Fruit fly (Drosophila melanogaster) whole organism, embryonic: ENCODE results near the gene CG42487.

Experiments used
- Awh ChIP-seq: fragments of 200-800 bp; sonication (Bioruptor generic); IDR thresholded peaks from 2 replicates; pipeline ENCODE4, ENCODE4 v1.3.6; 2022; ENCODE audit warnings: missing biosample characterization, missing genetic modification characterization
- CG10431 ChIP-seq: fragments of 200-800 bp; sonication (Bioruptor generic); optimal IDR thresholded peaks from 3 replicates; lab custom pipeline; 2018; ENCODE audit warnings: missing biosample characterization, mild to moderate bottlenecking, missing genetic modification characterization
- CG1233 ChIP-seq: fragments of 200-800 bp; sonication (Bioruptor generic); optimal IDR thresholded peaks from 4 replicates; lab custom pipeline; 2018; ENCODE audit warnings: missing biosample characterization, mild to moderate bottlenecking, missing genetic modification characterization
- CG15479 ChIP-seq: fragments of 200-800 bp; sonication (Bioruptor generic); optimal IDR thresholded peaks from 3 replicates; lab custom pipeline; 2019; ENCODE audit warnings: missing biosample characterization, mild to moderate bottlenecking, missing genetic modification characterization, moderate library complexity
- CG1647 ChIP-seq: fragments of 200-800 bp; sonication (Bioruptor generic); optimal IDR thresholded peaks from 3 replicates; lab custom pipeline; 2016; ENCODE audit warnings: missing biosample characterization, missing genetic modification characterization
- CG16779 ChIP-seq: fragments of 200-800 bp; sonication (Bioruptor generic); IDR thresholded peaks from 2 replicates; pipeline ENCODE4 v1.3.6; 2022; ENCODE audit warnings: missing biosample characterization, missing genetic modification characterization
- CG17186 ChIP-seq: fragments of 200-800 bp; sonication (Bioruptor generic); optimal IDR thresholded peaks from 3 replicates; lab custom pipeline; 2017; ENCODE audit warnings: missing biosample characterization, missing genetic modification reagents, missing genetic modification characterization
- CG18476 ChIP-seq: fragments of 200-800 bp; sonication (Bioruptor generic); optimal IDR thresholded peaks from 2 replicates; lab custom pipeline; 2016; ENCODE audit warnings: missing biosample characterization, mild to moderate bottlenecking, missing genetic modification characterization
- CG2202 ChIP-seq: fragments of 200-800 bp; sonication (Bioruptor generic); optimal IDR thresholded peaks from 2 replicates; lab custom pipeline; 2018; ENCODE audit warnings: missing biosample characterization, mild to moderate bottlenecking, missing genetic modification characterization
- CG31365 ChIP-seq: fragments of 200-800 bp; sonication (Bioruptor generic); optimal IDR thresholded peaks from 2 replicates; lab custom pipeline; 2018; ENCODE audit warnings: missing biosample characterization, mild to moderate bottlenecking, missing genetic modification characterization
- CG34376 ChIP-seq: fragments of 200-800 bp; sonication (Bioruptor generic); optimal IDR thresholded peaks from 2 replicates; lab custom pipeline; 2018; ENCODE audit warnings: missing biosample characterization, mild to moderate bottlenecking, missing genetic modification characterization
- CG43689 ChIP-seq: fragments of 200-800 bp; sonication (Bioruptor generic); IDR thresholded peaks from 2 replicates; pipeline ENCODE4 v1.3.6; 2022; ENCODE audit warnings: missing biosample characterization, missing genetic modification characterization
- CG4730 ChIP-seq: fragments of 200-800 bp; sonication (Bioruptor generic); IDR thresholded peaks from 2 replicates; pipeline ENCODE4 v1.3.6; 2022; ENCODE audit warnings: missing biosample characterization, missing genetic modification characterization
- CG7372 ChIP-seq: fragments of 200-800 bp; sonication (Bioruptor generic); IDR thresholded peaks from 2 replicates; pipeline ENCODE4 v1.3.6; 2022; ENCODE audit warnings: missing biosample characterization, missing genetic modification characterization
- CG7745 ChIP-seq: fragments of 200-800 bp; sonication (Bioruptor generic); optimal IDR thresholded peaks from 2 replicates; lab custom pipeline; 2018; ENCODE audit warnings: missing biosample characterization, mild to moderate bottlenecking, missing genetic modification characterization, moderate library complexity
- CG8765 ChIP-seq: fragments of 200-800 bp; sonication (Bioruptor generic); IDR thresholded peaks from 2 replicates; pipeline ENCODE4 v1.3.6; 2022; ENCODE audit warnings: missing biosample characterization, missing genetic modification characterization
- CG9437 ChIP-seq: fragments of 200-800 bp; sonication (Bioruptor generic); optimal IDR thresholded peaks from 2 replicates; lab custom pipeline; 2018; ENCODE audit warnings: missing biosample characterization, mild to moderate bottlenecking, missing genetic modification characterization
- Chrac-16 ChIP-seq: fragments of 200-800 bp; sonication (Bioruptor generic); optimal IDR thresholded peaks from 3 replicates; lab custom pipeline; 2016; ENCODE audit warnings: missing biosample characterization, missing genetic modification characterization
- D19B ChIP-seq: fragments of 200-800 bp; sonication (Bioruptor generic); optimal IDR thresholded peaks from 2 replicates; lab custom pipeline; 2017; ENCODE audit warnings: missing biosample characterization, mild to moderate bottlenecking, missing genetic modification characterization
- Dbx ChIP-seq: fragments of 200-800 bp; sonication (Bioruptor generic); IDR thresholded peaks from 3 replicates; pipeline ENCODE4 v1.3.6; 2022; ENCODE audit warnings: missing biosample characterization, missing genetic modification characterization
- Dek ChIP-seq: fragments of 200-800 bp; sonication (Bioruptor generic); optimal IDR thresholded peaks from 3 replicates; lab custom pipeline; 2019; ENCODE audit warnings: missing biosample characterization, mild to moderate bottlenecking, missing genetic modification characterization, moderate library complexity
- ERR ChIP-seq: fragments of 200-800 bp; sonication (Bioruptor generic); optimal IDR thresholded peaks from 2 replicates; lab custom pipeline; 2016; ENCODE audit warnings: missing biosample characterization, missing genetic modification characterization
- Ets65A ChIP-seq: fragments of 200-800 bp; sonication (Bioruptor generic); peaks from one replicate; lab custom pipeline; 2016; ENCODE audit warnings: missing biosample characterization, missing genetic modification characterization
- Fer3 ChIP-seq: fragments of 200-800 bp; sonication (Bioruptor generic); optimal IDR thresholded peaks from 2 replicates; lab custom pipeline; 2018; ENCODE audit warnings: missing biosample characterization, mild to moderate bottlenecking, missing genetic modification characterization, moderate library complexity
- HHEX ChIP-seq: fragments of 200-800 bp; sonication (Bioruptor generic); optimal IDR thresholded peaks from 3 replicates; lab custom pipeline; 2017; ENCODE audit warnings: missing biosample characterization, mild to moderate bottlenecking, missing genetic modification characterization, missing genetic modification reagents
- HmgD ChIP-seq: fragments of 200-800 bp; sonication (Bioruptor generic); optimal IDR thresholded peaks from 3 replicates; lab custom pipeline; 2016; ENCODE audit warnings: missing biosample characterization, missing genetic modification characterization
- Hr51 ChIP-seq, 2 experiments: fragments of 200-800 bp; sonication (Bioruptor generic); optimal IDR thresholded peaks; 2 replicates in 1 of 2; 3 replicates in 1 of 2; lab custom pipeline; 2016 to 2018; ENCODE audit warnings: missing biosample characterization in 2 of 2, missing genetic modification characterization in 2 of 2, mild to moderate bottlenecking in 1 of 2, moderate library complexity in 1 of 2
- Lpt ChIP-seq: fragments of >200 bp; optimal IDR thresholded peaks from 2 replicates; lab custom pipeline; 2018; ENCODE audit warnings: missing biosample characterization, missing genetic modification characterization
- Meics ChIP-seq: fragments of 200-800 bp; sonication (Bioruptor generic); optimal IDR thresholded peaks from 2 replicates; lab custom pipeline; 2017; ENCODE audit warnings: missing biosample characterization, mild to moderate bottlenecking, missing genetic modification characterization
- Nf-YA ChIP-seq: fragments of 200-800 bp; sonication (Bioruptor generic); IDR thresholded peaks from 2 replicates; pipeline ENCODE4 v1.3.6; 2022; ENCODE audit warnings: missing biosample characterization, missing genetic modification characterization
- Ravus ChIP-seq: fragments of 200-800 bp; sonication (Bioruptor generic); IDR thresholded peaks from 2 replicates; pipeline ENCODE4 v1.3.6; 2022; ENCODE audit warnings: missing biosample characterization, missing genetic modification characterization
- Sox102F ChIP-seq: fragments of 200-800 bp; sonication (Bioruptor generic); optimal IDR thresholded peaks from 2 replicates; lab custom pipeline; 2018; ENCODE audit warnings: missing biosample characterization, mild to moderate bottlenecking, missing genetic modification characterization, moderate library complexity
- Sry-δ ChIP-seq: fragments of 200-800 bp; sonication (Bioruptor generic); optimal IDR thresholded peaks from 2 replicates; lab custom pipeline; 2016; ENCODE audit warnings: missing biosample characterization, missing genetic modification characterization
- abd-A ChIP-seq: fragments of 200-800 bp; sonication (Bioruptor generic); optimal IDR thresholded peaks from 3 replicates; lab custom pipeline; 2019; ENCODE audit warnings: missing biosample characterization, mild to moderate bottlenecking, missing genetic modification characterization, moderate library complexity
- cato ChIP-seq: fragments of 200-800 bp; sonication (Bioruptor generic); optimal IDR thresholded peaks from 2 replicates; lab custom pipeline; 2016; ENCODE audit warnings: missing biosample characterization, missing genetic modification characterization, borderline replicate concordance
- ci ChIP-seq: fragments of 200-800 bp; sonication (Bioruptor generic); IDR thresholded peaks from 3 replicates; pipeline ENCODE4 v1.3.6; 2022; ENCODE audit warnings: missing biosample characterization, missing genetic modification characterization
- dysf ChIP-seq: fragments of 200-800 bp; sonication (Bioruptor generic); IDR thresholded peaks from 3 replicates; pipeline ENCODE4 v1.3.6; 2022; ENCODE audit warnings: missing biosample characterization, missing genetic modification characterization
- eve ChIP-seq, 2 experiments: fragments of >200 bp; optimal IDR thresholded peaks; 2 replicates each; lab custom pipeline; 2017; ENCODE audit warnings: missing biosample characterization in 2 of 2, missing genetic modification characterization in 2 of 2
- fd64A ChIP-seq: fragments of 200-800 bp; sonication (Bioruptor generic); optimal IDR thresholded peaks from 3 replicates; lab custom pipeline; 2018; ENCODE audit warnings: missing biosample characterization, mild to moderate bottlenecking, missing genetic modification characterization
- gcm ChIP-seq: fragments of 200-800 bp; sonication (Bioruptor generic); optimal IDR thresholded peaks from 2 replicates; lab custom pipeline; 2019; ENCODE audit warnings: missing biosample characterization, mild to moderate bottlenecking, missing genetic modification characterization, moderate library complexity
- h ChIP-seq: fragments of >200 bp; optimal IDR thresholded peaks from 2 replicates; lab custom pipeline; 2017
- hbn ChIP-seq: fragments of 200-800 bp; sonication (Bioruptor generic); IDR thresholded peaks from 2 replicates; pipeline ENCODE4 v1.3.6; 2022; ENCODE audit warnings: missing biosample characterization, missing genetic modification characterization; ENCODE audit not compliant: partially characterized antibody
- jigr1 ChIP-seq: fragments of 200-800 bp; sonication (Bioruptor generic); IDR thresholded peaks from 3 replicates; pipeline ENCODE4 v1.3.6; 2022; ENCODE audit warnings: missing biosample characterization, missing genetic modification characterization
- lab ChIP-seq: fragments of 200-800 bp; sonication (Bioruptor generic); optimal IDR thresholded peaks from 3 replicates; lab custom pipeline; 2017; ENCODE audit warnings: missing biosample characterization, missing genetic modification characterization, mild to moderate bottlenecking, moderate library complexity, missing genetic modification reagents
- maf-S ChIP-seq: fragments of 200-800 bp; sonication (Bioruptor generic); optimal IDR thresholded peaks from 2 replicates; lab custom pipeline; 2016; ENCODE audit warnings: missing biosample characterization, missing genetic modification characterization
- peb ChIP-seq: fragments of 200-800 bp; sonication (Bioruptor generic); IDR thresholded peaks from 2 replicates; pipeline ENCODE4 v1.3.6; 2022; ENCODE audit warnings: missing biosample characterization, missing genetic modification characterization
- pho ChIP-seq: fragments of 200-800 bp; sonication (Bioruptor generic); optimal IDR thresholded peaks from 2 replicates; lab custom pipeline; 2016; ENCODE audit warnings: missing biosample characterization, missing genetic modification characterization
- sisA ChIP-seq: fragments of 200-800 bp; sonication (Bioruptor generic); IDR thresholded peaks from 2 replicates; pipeline ENCODE4 v1.3.6; 2022; ENCODE audit warnings: missing biosample characterization, missing genetic modification characterization
- twi ChIP-seq: fragments of 200-800 bp; optimal IDR thresholded peaks from 2 replicates; lab custom pipeline; 2019; ENCODE audit warnings: missing biosample characterization, mild to moderate bottlenecking, missing genetic modification characterization, moderate library complexity
- tx ChIP-seq: fragments of 200-800 bp; sonication (Bioruptor generic); optimal IDR thresholded peaks from 2 replicates; lab custom pipeline; 2016; ENCODE audit warnings: missing biosample characterization, missing genetic modification characterization
- zen ChIP-seq: fragments of 200-800 bp; sonication (Bioruptor generic); optimal IDR thresholded peaks from 3 replicates; lab custom pipeline; 2018; ENCODE audit warnings: missing biosample characterization, mild to moderate bottlenecking, missing genetic modification characterization, moderate library complexity

The CG42487 gene

dm6 chr3R:27948421-27948906 is 10.6 kb downstream of the CG42487 start, which contains the start of gene Gp93 (continued):
- TF ChIP-seq CG17186 (GFP tag; lab: Kevin White, UChicago), result no peak
- no peak for TF ChIP-seq CG31365 (tag; lab: Kevin White, UChicago)
- peak; percentile 4 for TF ChIP-seq HmgD (GFP tag; lab: Kevin White, UChicago)
- no peak for TF ChIP-seq jigr1
- TF ChIP-seq CG4730 (GFP tag; lab: Robert Waterston, UW), result no peak
- peak; percentile 72 for TF ChIP-seq dysf (GFP tag; lab: Robert Waterston, UW)
- TF ChIP-seq tx (GFP tag; lab: Kevin White, UChicago), result peak; percentile 35
- peak; percentile 40; the same call in 1 of the 2 replicates for TF ChIP-seq CG7372 (GFP tag; lab: Robert Waterston, UW)
- no peak for TF ChIP-seq CG1647 (GFP tag; lab: Kevin White, UChicago)
- no peak for TF ChIP-seq D19B (GFP tag; lab: Kevin White, UChicago)
- TF ChIP-seq Nf-YA, result no peak
- no peak for TF ChIP-seq Lpt (GFP tag; lab: Kevin White, UChicago)
- peak; percentile 58 for TF ChIP-seq Chrac-16 (GFP tag; lab: Kevin White, UChicago)
- TF ChIP-seq CG43689 (GFP tag; lab: Robert Waterston, UW), result no peak
- TF ChIP-seq maf-S (GFP tag; lab: Kevin White, UChicago), result no peak
- TF ChIP-seq CG34376 (GFP tag; lab: Kevin White, UChicago), result peak; percentile 70
- peak; percentile 15 for TF ChIP-seq pho
- TF ChIP-seq Sox102F (GFP tag; lab: Kevin White, UChicago), result no peak
- TF ChIP-seq ci (GFP tag; lab: Robert Waterston, UW), result peak; percentile 76; the same call in 2 of the 3 replicates
- no peak for TF ChIP-seq Ravus (GFP tag; lab: Robert Waterston, UW)
- TF ChIP-seq twi (tag; lab: Kevin White, UChicago), result peak; percentile 31
- TF ChIP-seq HHEX (GFP tag; lab: Kevin White, UChicago), result peak; percentile 37
- no peak for TF ChIP-seq hbn
- TF ChIP-seq CG1233 (GFP tag; lab: Kevin White, UChicago), result no peak
- TF ChIP-seq Dbx (GFP tag; lab: Robert Waterston, UW), result peak; percentile 52; the same call in 1 of the 3 replicates
- no peak for TF ChIP-seq fd64A (GFP tag; lab: Kevin White, UChicago)
- TF ChIP-seq Meics (GFP tag; lab: Kevin White, UChicago), result peak; percentile 53
- no peak for TF ChIP-seq Sry-δ (GFP tag; lab: Kevin White, UChicago)
- no peak for TF ChIP-seq CG7745 (tag; lab: Kevin White, UChicago)
- TF ChIP-seq eve (GFP tag; optimal IDR thresholded peaks at IDR 0.05; lab: Kevin White, UChicago), result no peak
- TF ChIP-seq Awh (GFP tag; lab: Robert Waterston, UW), result 0 out of 2 replicates have a peak, but pooled peaks have one; percentile 32
- no peak for TF ChIP-seq abd-A (tag; lab: Kevin White, UChicago)
- TF ChIP-seq Fer3 (tag; lab: Kevin White, UChicago), result peak; percentile 58
- TF ChIP-seq zen (tag; lab: Kevin White, UChicago), result peak; percentile 33
- TF ChIP-seq CG10431 (GFP tag; lab: Kevin White, UChicago), result no peak
- no peak for TF ChIP-seq peb (GFP tag; lab: Robert Waterston, UW)
- TF ChIP-seq CG16779 (GFP tag; lab: Robert Waterston, UW), result no peak
- TF ChIP-seq ERR (GFP tag; lab: Kevin White, UChicago), result peak; percentile 35
- TF ChIP-seq lab (GFP tag; lab: Kevin White, UChicago), result no peak
- no peak for TF ChIP-seq CG2202 (tag; lab: Kevin White, UChicago)
- TF ChIP-seq Ets65A (GFP tag; lab: Kevin White, UChicago), result peak; percentile 72
- TF ChIP-seq Hr51 (GFP tag; optimal IDR thresholded peaks at IDR 0.05; lab: Kevin White, UChicago), result peak; percentile 15 to 66
- peak; percentile 34; the same call in 1 of the 2 replicates for TF ChIP-seq CG8765
- TF ChIP-seq CG15479 (GFP tag; lab: Kevin White, UChicago), result no peak
- TF ChIP-seq cato, result peak; percentile 3
- peak; percentile 18 for TF ChIP-seq Dek (tag; lab: Kevin White, UChicago)
- no peak for TF ChIP-seq h (lab: Kevin White, UChicago)
- no peak for TF ChIP-seq CG18476 (GFP tag; lab: Kevin White, UChicago)
- no peak for TF ChIP-seq gcm
- TF ChIP-seq CG9437 (GFP tag; lab: Kevin White, UChicago), result peak; percentile 31
- peak; percentile 53; the same call in 1 of the 2 replicates for TF ChIP-seq sisA (GFP tag; lab: Robert Waterston, UW)
